Fruit fly (Drosophila melanogaster): ENCODE data around the gene CAH8.

Gene CAH8

DNA sequence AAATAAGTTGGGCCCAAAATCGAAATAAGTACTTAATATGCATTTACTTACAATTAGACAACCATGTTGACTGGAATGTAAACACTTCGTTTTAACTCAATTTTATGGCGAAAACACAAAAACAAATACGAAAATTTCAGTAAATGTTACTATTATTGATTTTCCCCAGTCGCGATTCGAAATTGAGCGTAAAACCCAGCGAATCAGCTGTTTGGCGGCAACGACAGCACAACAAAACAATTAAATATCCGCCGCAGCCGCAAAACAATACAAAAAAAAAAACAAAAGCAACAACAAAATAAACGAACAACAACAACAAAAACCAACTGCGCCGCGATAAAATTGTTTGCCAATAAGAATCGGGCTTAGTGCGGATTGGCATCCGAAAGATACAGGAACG, at the start of gene CAH8, which contains the start of gene CG7059:
Gene CAH8 (minus strand): TSS at position 101 of the 400 bp plus-strand sequence.
Gene CG7059 (plus strand): TSS at position 167 of the 400 bp plus-strand sequence.
- TF ChIP-seq CG32006 (GFP tag; optimal IDR thresholded peaks at IDR 0.05), result no peak
- TF ChIP-seq CG10669 (GFP tag; optimal IDR thresholded peaks at IDR 0.05), result no peak
- no peak for TF ChIP-seq lz (GFP tag; optimal IDR thresholded peaks at IDR 0.05)
- TF ChIP-seq Sox14 (GFP tag; optimal IDR thresholded peaks at IDR 0.05), result no peak
- no peak for TF ChIP-seq acj6 (GFP tag; optimal IDR thresholded peaks at IDR 0.05)
- TF ChIP-seq Eip93F (GFP tag; optimal IDR thresholded peaks at IDR 0.05), result no peak
- no peak for TF ChIP-seq eg (GFP tag; IDR thresholded peaks at IDR 0.05)
- no peak for TF ChIP-seq Hr4 (GFP tag; optimal IDR thresholded peaks at IDR 0.05)
- TF ChIP-seq CG6854 (GFP tag; optimal IDR thresholded peaks at IDR 0.05), result no peak
- no peak for TF ChIP-seq Smox (GFP tag; optimal IDR thresholded peaks at IDR 0.05)
- TF ChIP-seq CG11294 (GFP tag; IDR thresholded peaks at IDR 0.05), result no peak
- TF ChIP-seq CG15336 (GFP tag; IDR thresholded peaks at IDR 0.05), result no peak
- no peak for TF ChIP-seq Met (GFP tag; optimal IDR thresholded peaks at IDR 0.05)
- TF ChIP-seq Hr38 (GFP tag; optimal IDR thresholded peaks at IDR 0.05), result no peak
- TF ChIP-seq CG7368 (GFP tag; optimal IDR thresholded peaks at IDR 0.05), result no peak
- no peak for TF ChIP-seq dac (GFP tag; optimal IDR thresholded peaks at IDR 0.05)

DNA sequence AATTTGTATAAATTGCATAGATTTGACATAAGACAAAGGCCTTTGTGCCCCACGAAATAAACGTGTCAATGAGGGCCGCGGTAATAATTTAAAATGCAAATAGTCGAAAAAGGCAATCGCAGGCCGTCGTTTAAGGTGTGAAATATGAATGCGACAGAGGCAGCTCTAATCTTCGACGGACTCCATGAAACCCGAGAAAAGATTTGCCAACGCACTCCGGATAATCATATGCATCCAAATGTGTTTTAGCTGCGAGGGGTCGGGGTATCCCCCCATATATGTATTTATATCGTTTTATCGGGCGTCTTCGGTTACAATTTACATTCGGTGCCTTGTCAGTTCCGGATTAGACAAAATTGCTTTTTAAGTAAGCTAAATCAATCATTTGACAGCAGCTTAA, 48.8 kb upstream of the CAH8 start:
- no peak for TF ChIP-seq CG3919 (GFP tag; optimal IDR thresholded peaks at IDR 0.05)
- no peak for TF ChIP-seq CG6276 (GFP tag; optimal IDR thresholded peaks at IDR 0.05)
- no peak for TF ChIP-seq OdsH (GFP tag; optimal IDR thresholded peaks at IDR 0.05)
- no peak for TF ChIP-seq Ets21C (GFP tag; optimal IDR thresholded peaks at IDR 0.05)
- TF ChIP-seq Sox15 (GFP tag; optimal IDR thresholded peaks at IDR 0.05), result no peak
- TF ChIP-seq CG10631 (GFP tag; optimal IDR thresholded peaks at IDR 0.05), result no peak
- no peak for TF ChIP-seq CG34406 (GFP tag; optimal IDR thresholded peaks at IDR 0.05)
- no peak for TF ChIP-seq Hr39 (GFP tag; optimal IDR thresholded peaks at IDR 0.05)
- no peak for TF ChIP-seq CG6163 (GFP tag; IDR thresholded peaks at IDR 0.05)
- no peak for TF ChIP-seq salr (GFP tag; optimal IDR thresholded peaks at IDR 0.05)

DNA sequence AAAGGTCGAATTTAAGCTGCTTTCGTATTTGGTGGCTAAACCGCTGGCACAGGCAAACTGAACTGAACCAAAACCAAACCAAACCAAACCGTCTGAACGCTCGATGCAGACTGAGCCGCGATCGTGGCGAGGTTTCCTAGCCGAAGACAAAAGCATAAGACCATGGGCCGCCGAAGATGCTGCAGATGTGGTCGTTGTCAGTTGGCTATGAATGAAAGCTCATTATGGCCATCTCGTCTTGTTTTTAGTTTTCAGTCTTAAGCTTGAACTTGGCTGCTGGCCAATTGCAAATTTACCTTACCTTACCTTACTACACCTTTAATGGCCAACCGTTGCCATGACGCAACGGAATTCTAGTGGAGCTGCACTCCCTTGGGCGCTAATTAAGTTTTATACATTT, 46.5 kb upstream of the CAH8 start, which contains the start of gene CG13847:
Gene CG13847 (minus strand): TSS at position 101 of the 400 bp plus-strand sequence.
- TF ChIP-seq CG8119 (GFP tag; IDR thresholded peaks at IDR 0.05), result no peak
- TF ChIP-seq lz (GFP tag; optimal IDR thresholded peaks at IDR 0.05), result no peak
- TF ChIP-seq CG6163 (GFP tag; IDR thresholded peaks at IDR 0.05), result no peak
- TF ChIP-seq fd85E (GFP tag; optimal IDR thresholded peaks at IDR 0.05), result no peak
- TF ChIP-seq acj6 (GFP tag; optimal IDR thresholded peaks at IDR 0.05), result no peak
- TF ChIP-seq Ets96B (tag; optimal IDR thresholded peaks at IDR 0.05), result no peak
- TF ChIP-seq CG6808 (GFP tag; optimal IDR thresholded peaks at IDR 0.05), result no peak
- no peak for TF ChIP-seq Smox (GFP tag; optimal IDR thresholded peaks at IDR 0.05)

DNA sequence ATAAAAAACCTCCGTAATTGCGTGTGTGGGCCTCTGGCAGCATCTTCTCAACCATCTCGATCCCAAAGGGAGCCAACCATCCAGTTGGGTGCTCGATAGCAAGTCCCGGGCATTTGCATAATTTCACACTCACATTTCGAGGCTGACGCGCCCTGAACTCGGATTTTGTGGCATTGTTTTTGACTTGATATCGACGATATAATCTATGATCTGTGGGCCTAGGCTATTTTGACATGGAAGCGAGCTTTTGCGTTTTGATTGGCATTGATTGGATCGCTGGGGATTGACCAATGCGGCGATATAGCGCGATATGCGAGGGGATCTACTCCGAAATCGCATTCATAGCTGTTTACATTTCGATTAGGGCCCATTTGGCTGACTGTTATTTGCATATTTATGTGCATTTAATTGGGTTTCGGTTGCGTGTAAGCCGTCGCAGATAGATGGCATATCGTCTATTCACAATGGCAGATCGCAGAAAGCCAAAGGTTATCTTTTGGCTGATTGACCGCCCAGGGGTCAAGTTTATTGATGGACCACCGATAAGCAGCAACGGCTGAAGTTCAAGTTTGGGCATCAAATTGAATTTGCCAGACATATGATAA, 42.8 kb upstream of the CAH8 start:
- peak; percentile 65 for TF ChIP-seq svp (GFP tag)
- TF ChIP-seq CG11294 (GFP tag; IDR thresholded peaks at IDR 0.05), result no peak

DNA sequence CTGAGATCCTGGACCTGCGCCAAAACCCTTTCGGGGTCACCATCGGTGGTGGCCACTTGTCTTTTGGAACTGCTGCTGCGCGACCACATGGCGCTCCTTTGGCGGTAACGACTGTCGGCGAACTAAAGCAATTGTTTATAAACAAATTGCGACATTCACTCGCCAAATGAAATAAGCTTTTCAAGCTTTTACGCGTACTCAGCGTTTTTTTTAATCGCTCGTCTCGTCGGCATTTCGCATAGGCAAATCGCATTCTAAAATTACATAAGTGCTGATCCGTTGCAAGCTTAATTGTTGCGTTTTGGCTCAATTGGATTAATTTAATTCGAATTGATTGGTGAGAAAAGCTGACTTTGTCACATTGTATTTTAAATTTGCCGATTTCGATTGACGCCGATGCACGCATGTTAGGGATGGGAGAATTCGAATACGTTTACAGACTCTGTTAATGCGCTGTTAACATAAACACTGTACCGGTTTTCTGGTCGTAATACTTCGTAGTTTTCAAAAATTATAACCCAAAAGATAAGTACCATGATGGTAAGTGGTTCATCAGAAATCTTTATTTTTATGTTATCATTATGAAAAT, 35.2 kb upstream of the CAH8 start, which contains the start of gene pinta:
Gene pinta (minus strand): TSS at position 328 of the 589 bp plus-strand sequence.
- no peak for TF ChIP-seq Eip75B (GFP tag; optimal IDR thresholded peaks at IDR 0.05)
- TF ChIP-seq CG10669 (GFP tag; optimal IDR thresholded peaks at IDR 0.05), result no peak
- no peak for TF ChIP-seq CG4318 (GFP tag; optimal IDR thresholded peaks at IDR 0.05)
- TF ChIP-seq vri (GFP tag; optimal IDR thresholded peaks at IDR 0.05), result peak; percentile 84
- TF ChIP-seq CG8319 (GFP tag; optimal IDR thresholded peaks at IDR 0.05), result peak; percentile 25
- TF ChIP-seq Gug (GFP tag; IDR thresholded peaks at IDR 0.05), result no peak

All from whole organism, prepupa.